Worm (Caenorhabditis elegans) whole organism, early embryonic: ENCODE measurements around the gene T07F8.1.

Experiments
- B0310.2 ChIP-seq: sonication (generic microtip); optimal IDR thresholded peaks from 2 replicates; lab custom pipeline; 2016; ENCODE audit warnings: mild to moderate bottlenecking, missing genetic modification characterization, missing compliant biosample characterization
- F13C5.2 ChIP-seq: sonication (generic microtip); optimal IDR thresholded peaks from 2 replicates; lab custom pipeline; 2017; ENCODE audit warnings: mild to moderate bottlenecking, missing genetic modification characterization, inconsistent platforms, missing compliant biosample characterization
- aly-1 ChIP-seq: sonication (generic microtip); optimal IDR thresholded peaks from 2 replicates; lab custom pipeline; 2016; ENCODE audit warnings: missing genetic modification characterization, missing compliant biosample characterization
- ama-1 ChIP-seq: fragments of 150-350 bp; optimal IDR thresholded peaks from 2 replicates; lab custom pipeline; 2014
- ceh-36 ChIP-seq: sonication (generic microtip); optimal IDR thresholded peaks from 2 replicates; lab custom pipeline; 2016; ENCODE audit warnings: missing genetic modification characterization, inconsistent platforms, missing compliant biosample characterization
- flt-1 ChIP-seq: fragments of 200-800 bp; sonication (Bioruptor generic); IDR thresholded peaks from 2 replicates; pipeline ENCODE4 v1.3.6; 2022; ENCODE audit warnings: missing genetic modification characterization, missing compliant biosample characterization
- hmg-4 ChIP-seq: fragments of 200-800 bp; sonication (Bioruptor generic); optimal IDR thresholded peaks from 2 replicates; lab custom pipeline; 2018; ENCODE audit warnings: mild to moderate bottlenecking, missing genetic modification characterization, missing compliant biosample characterization
- hnd-1 ChIP-seq: sonication (generic microtip); optimal IDR thresholded peaks from 2 replicates; lab custom pipeline; 2016; ENCODE audit warnings: missing genetic modification characterization, missing compliant biosample characterization
- scrt-1 ChIP-seq: fragments of 200-800 bp; sonication (Bioruptor generic); IDR thresholded peaks from 2 replicates; pipeline ENCODE4 v1.3.6; 2022; ENCODE audit warnings: missing genetic modification characterization, missing compliant biosample characterization
- tbx-11 ChIP-seq: fragments of 200-800 bp; sonication (Bioruptor generic); IDR thresholded peaks from 2 replicates; pipeline ENCODE4 v1.3.6; 2022; ENCODE audit warnings: missing genetic modification characterization, missing compliant biosample characterization
- tbx-37 ChIP-seq: fragments of 200-800 bp; sonication (Bioruptor generic); conservative IDR thresholded peaks from 2 replicates; pipeline ENCODE4 v1.3.6; 2022; ENCODE audit warnings: missing genetic modification reagents, missing genetic modification characterization, missing compliant biosample characterization
- tra-4 ChIP-seq: sonication (generic microtip); optimal IDR thresholded peaks from 2 replicates; lab custom pipeline; 2017; ENCODE audit warnings: missing genetic modification characterization, missing compliant biosample characterization

- TF ChIP-seq B0310.2 (no peak), flt-1 (no peak), ama-1 (lab: Kevin White, UChicago) (no peak), scrt-1 (no peak), tra-4 (tag; lab: Kevin White, UChicago) (no peak), F13C5.2 (tag; lab: Kevin White, UChicago) (no peak), hmg-4 (no peak), ceh-36 (no peak), hnd-1 (tag; lab: Kevin White, UChicago) (no peak), tbx-37 (GFP tag; lab: Robert Waterston, UW) (no peak), tbx-11 (GFP tag; lab: Robert Waterston, UW) (no peak), aly-1 (tag; lab: Kevin White, UChicago) (no peak)
Measured at ce11 chrII:7121762-7122292, 26.4 kb upstream of the T07F8.1 start, which contains the start of gene F10E7.2.
